Fruit fly (Drosophila melanogaster) whole organism, embryonic: ENCODE data around the gene kay.

ENCODE experiments used
- Atf6 ChIP-seq: fragments of 200-800 bp; sonication (Bioruptor generic); IDR thresholded peaks from 2 replicates; pipeline ENCODE4 v1.3.6; 2022; ENCODE audit warnings: missing biosample characterization, missing genetic modification characterization
- C15 ChIP-seq: fragments of 200-800 bp; sonication (Bioruptor generic); IDR thresholded peaks from 3 replicates; pipeline ENCODE4 v1.3.6; 2022; ENCODE audit warnings: missing biosample characterization, missing genetic modification characterization
- CG13287 ChIP-seq: fragments of 200-800 bp; sonication (Bioruptor generic); IDR thresholded peaks from 2 replicates; pipeline ENCODE4 v1.3.6; 2022; ENCODE audit warnings: missing biosample characterization, missing genetic modification characterization; ENCODE audit not compliant: partially characterized antibody
- CG1603 ChIP-seq: fragments of 200-800 bp; sonication (Bioruptor generic); optimal IDR thresholded peaks from 2 replicates; lab custom pipeline; 2019; ENCODE audit warnings: missing biosample characterization, mild to moderate bottlenecking, missing genetic modification characterization, moderate library complexity
- CG16779 ChIP-seq: fragments of 200-800 bp; sonication (Bioruptor generic); IDR thresholded peaks from 2 replicates; pipeline ENCODE4 v1.3.6; 2022; ENCODE audit warnings: missing biosample characterization, missing genetic modification characterization
- CG18764 ChIP-seq: fragments of 200-800 bp; sonication (Bioruptor generic); optimal IDR thresholded peaks from 3 replicates; lab custom pipeline; 2016; ENCODE audit warnings: missing biosample characterization, missing genetic modification characterization
- CG2678 ChIP-seq: fragments of 200-800 bp; sonication (Bioruptor generic); optimal IDR thresholded peaks from 3 replicates; lab custom pipeline; 2019; ENCODE audit warnings: missing biosample characterization, mild to moderate bottlenecking, missing genetic modification characterization, moderate library complexity
- CG2889 ChIP-seq: fragments of 200-800 bp; sonication (Bioruptor generic); IDR thresholded peaks from 3 replicates; pipeline ENCODE4 v1.3.6; 2022; ENCODE audit warnings: missing biosample characterization, missing genetic modification characterization
- CG30403 ChIP-seq: fragments of 200-800 bp; sonication (Bioruptor generic); optimal IDR thresholded peaks from 3 replicates; lab custom pipeline; 2016; ENCODE audit warnings: missing biosample characterization, missing genetic modification characterization
- CG31224 ChIP-seq: fragments of 200-800 bp; sonication (Bioruptor generic); IDR thresholded peaks from 2 replicates; pipeline ENCODE4 v1.3.6; 2022; ENCODE audit warnings: missing biosample characterization, missing genetic modification characterization
- CG31388 ChIP-seq: fragments of 200-800 bp; sonication (Bioruptor generic); optimal IDR thresholded peaks from 2 replicates; lab custom pipeline; 2016; ENCODE audit warnings: missing biosample characterization, missing genetic modification characterization
- CG3838 ChIP-seq: fragments of 200-800 bp; sonication (Bioruptor generic); optimal IDR thresholded peaks from 3 replicates; lab custom pipeline; 2016; ENCODE audit warnings: missing biosample characterization, missing genetic modification characterization
- CG4707 ChIP-seq: fragments of 200-800 bp; sonication (Bioruptor generic); optimal IDR thresholded peaks from 2 replicates; lab custom pipeline; 2018; ENCODE audit warnings: missing biosample characterization, mild to moderate bottlenecking, missing genetic modification characterization, moderate library complexity
- CG5180 ChIP-seq: fragments of 200-800 bp; sonication (Bioruptor generic); optimal IDR thresholded peaks from 3 replicates; lab custom pipeline; 2017; ENCODE audit warnings: missing biosample characterization, missing genetic modification characterization, mild to moderate bottlenecking, moderate library complexity, missing genetic modification reagents
- CG6854 ChIP-seq: fragments of 200-800 bp; sonication (Bioruptor generic); optimal IDR thresholded peaks from 3 replicates; lab custom pipeline; 2017; ENCODE audit warnings: missing biosample characterization, mild to moderate bottlenecking, missing genetic modification characterization
- CG7839 ChIP-seq: fragments of 200-800 bp; sonication (Bioruptor generic); optimal IDR thresholded peaks from 3 replicates; lab custom pipeline; 2018; ENCODE audit warnings: missing biosample characterization, mild to moderate bottlenecking, missing genetic modification characterization, moderate library complexity
- CG8359 ChIP-seq: fragments of 200-800 bp; sonication (Bioruptor generic); optimal IDR thresholded peaks from 2 replicates; lab custom pipeline; 2017; ENCODE audit warnings: missing biosample characterization, mild to moderate bottlenecking, missing genetic modification characterization, borderline replicate concordance
- CG9797 ChIP-seq: fragments of 200-800 bp; sonication (Bioruptor generic); optimal IDR thresholded peaks from 3 replicates; lab custom pipeline; 2018; ENCODE audit warnings: missing biosample characterization, mild to moderate bottlenecking, missing genetic modification characterization
- Deaf1 ChIP-seq: fragments of 200-800 bp; optimal IDR thresholded peaks from 3 replicates; lab custom pipeline; 2019; ENCODE audit warnings: missing biosample characterization, mild to moderate bottlenecking, missing genetic modification characterization, moderate library complexity
- Dip3 ChIP-seq: fragments of 200-800 bp; sonication (Bioruptor generic); optimal IDR thresholded peaks from 3 replicates; lab custom pipeline; 2016; ENCODE audit warnings: missing biosample characterization, missing genetic modification characterization
- Dp ChIP-seq: fragments of 200-800 bp; sonication (Bioruptor generic); optimal IDR thresholded peaks from 2 replicates; lab custom pipeline; 2018; ENCODE audit warnings: missing biosample characterization, mild to moderate bottlenecking, missing genetic modification characterization, moderate library complexity
- Elba2 ChIP-seq: fragments of 200-800 bp; sonication (Bioruptor generic); optimal IDR thresholded peaks from 3 replicates; lab custom pipeline; 2016; ENCODE audit warnings: missing biosample characterization, missing genetic modification characterization
- Ets97D ChIP-seq: fragments of 200-800 bp; sonication (Bioruptor generic); optimal IDR thresholded peaks from 3 replicates; lab custom pipeline; 2016; ENCODE audit warnings: missing biosample characterization, missing genetic modification characterization
- GATAe ChIP-seq: fragments of 200-800 bp; sonication (Bioruptor generic); conservative IDR thresholded peaks from 2 replicates; pipeline ENCODE4 v1.3.6; 2022; ENCODE audit warnings: missing biosample characterization, missing genetic modification characterization
- Hand ChIP-seq: fragments of 200-800 bp; sonication (Bioruptor generic); optimal IDR thresholded peaks from 2 replicates; lab custom pipeline; 2017; ENCODE audit warnings: mild to moderate bottlenecking, missing biosample characterization, missing genetic modification reagents, missing genetic modification characterization
- Hr78 ChIP-seq, 2 experiments: fragments of 200-800 bp in 1 of 2; fragments of >200 bp in 1 of 2; sonication (Bioruptor generic) in 1 of 2; optimal IDR thresholded peaks; 2 replicates each; lab custom pipeline; 2017 to 2019; ENCODE audit warnings: missing biosample characterization in 2 of 2, missing genetic modification characterization in 2 of 2, mild to moderate bottlenecking in 1 of 2, moderate library complexity in 1 of 2
- Mad ChIP-seq: fragments of 200-800 bp; sonication (Bioruptor generic); optimal IDR thresholded peaks from 2 replicates; lab custom pipeline; 2016; ENCODE audit warnings: missing biosample characterization, missing genetic modification characterization
- Med ChIP-seq: fragments of 200-800 bp; sonication (Bioruptor generic); peaks from one replicate; lab custom pipeline; 2016; ENCODE audit warnings: missing biosample characterization, missing genetic modification characterization, mild to moderate bottlenecking, inconsistent platforms, moderate library complexity
- Nf-YC ChIP-seq: fragments of 200-800 bp; optimal IDR thresholded peaks from 3 replicates; lab custom pipeline; 2019; ENCODE audit warnings: missing biosample characterization, mild to moderate bottlenecking, missing genetic modification characterization, moderate library complexity
- Ravus ChIP-seq: fragments of 200-800 bp; sonication (Bioruptor generic); IDR thresholded peaks from 2 replicates; pipeline ENCODE4 v1.3.6; 2022; ENCODE audit warnings: missing biosample characterization, missing genetic modification characterization
- Side ChIP-seq: fragments of 200-800 bp; sonication (Bioruptor generic); optimal IDR thresholded peaks from 2 replicates; lab custom pipeline; 2016; ENCODE audit warnings: missing biosample characterization, missing genetic modification characterization
- Sry-β ChIP-seq: fragments of 200-800 bp; sonication (Bioruptor generic); optimal IDR thresholded peaks from 2 replicates; lab custom pipeline; 2018; ENCODE audit warnings: missing biosample characterization, mild to moderate bottlenecking, missing genetic modification characterization, moderate library complexity
- Sry-δ ChIP-seq: fragments of 200-800 bp; sonication (Bioruptor generic); optimal IDR thresholded peaks from 2 replicates; lab custom pipeline; 2016; ENCODE audit warnings: missing biosample characterization, missing genetic modification characterization
- TFAM ChIP-seq: fragments of 200-800 bp; sonication (Bioruptor generic); optimal IDR thresholded peaks from 2 replicates; lab custom pipeline; 2017; ENCODE audit warnings: missing biosample characterization, missing genetic modification characterization, inconsistent platforms
- ap ChIP-seq: fragments of 200-800 bp; sonication (Bioruptor generic); IDR thresholded peaks from 2 replicates; pipeline ENCODE4 v1.3.6; 2022; ENCODE audit warnings: missing biosample characterization, missing genetic modification characterization
- ara ChIP-seq: fragments of 200-800 bp; sonication (Bioruptor generic); IDR thresholded peaks from 2 replicates; pipeline ENCODE4 v1.3.6; 2022; ENCODE audit warnings: missing biosample characterization, missing genetic modification characterization
- chinmo ChIP-seq: fragments of 200-800 bp; sonication (Bioruptor generic); IDR thresholded peaks from 4 replicates; pipeline ENCODE4 v1.3.6; 2022; ENCODE audit warnings: missing biosample characterization, missing genetic modification characterization; ENCODE audit not compliant: partially characterized antibody
- chm ChIP-seq: fragments of 200-800 bp; sonication (Bioruptor generic); IDR thresholded peaks from 2 replicates; pipeline ENCODE4 v1.3.6; 2022; ENCODE audit warnings: missing biosample characterization, missing genetic modification characterization
- chn ChIP-seq: fragments of 200-800 bp; sonication (Bioruptor generic); optimal IDR thresholded peaks from 2 replicates; lab custom pipeline; 2016; ENCODE audit warnings: missing biosample characterization, missing genetic modification characterization
- crp ChIP-seq, 2 experiments: fragments of 200-800 bp; sonication (Bioruptor generic); optimal IDR thresholded peaks; 2 replicates in 1 of 2; 3 replicates in 1 of 2; lab custom pipeline; 2017; ENCODE audit warnings: missing biosample characterization in 2 of 2, missing genetic modification characterization in 2 of 2, mild to moderate bottlenecking in 1 of 2, moderate library complexity in 1 of 2
- emc ChIP-seq: fragments of 200-800 bp; sonication (Bioruptor generic); optimal IDR thresholded peaks from 2 replicates; lab custom pipeline; 2016; ENCODE audit warnings: missing biosample characterization, missing genetic modification characterization
- her ChIP-seq: fragments of 200-800 bp; sonication (Bioruptor generic); optimal IDR thresholded peaks from 2 replicates; lab custom pipeline; 2016; ENCODE audit warnings: missing biosample characterization, missing genetic modification characterization
- ind ChIP-seq: fragments of 200-800 bp; sonication (Bioruptor generic); optimal IDR thresholded peaks from 3 replicates; lab custom pipeline; 2016; ENCODE audit warnings: missing biosample characterization, missing genetic modification characterization
- jumu ChIP-seq: fragments of 200-800 bp; sonication (Bioruptor generic); optimal IDR thresholded peaks from 3 replicates; lab custom pipeline; 2016; ENCODE audit warnings: missing biosample characterization, missing genetic modification characterization
- klu ChIP-seq: fragments of 200-800 bp; sonication (Bioruptor generic); IDR thresholded peaks from 2 replicates; pipeline ENCODE4 v1.3.6; 2022; ENCODE audit warnings: missing biosample characterization, missing genetic modification characterization
- mld ChIP-seq: fragments of 200-800 bp; sonication (Bioruptor generic); IDR thresholded peaks from 3 replicates; pipeline ENCODE4 v1.3.6; 2022; ENCODE audit warnings: missing biosample characterization, missing genetic modification characterization; ENCODE audit not compliant: partially characterized antibody
- pum ChIP-seq: fragments of 200-800 bp; sonication (Bioruptor generic); optimal IDR thresholded peaks from 2 replicates; lab custom pipeline; 2016; ENCODE audit warnings: missing biosample characterization, missing genetic modification characterization
- sisA ChIP-seq: fragments of 200-800 bp; sonication (Bioruptor generic); IDR thresholded peaks from 2 replicates; pipeline ENCODE4 v1.3.6; 2022; ENCODE audit warnings: missing biosample characterization, missing genetic modification characterization
- zen2 ChIP-seq: fragments of 200-800 bp; sonication (Bioruptor generic); IDR thresholded peaks from 3 replicates; pipeline ENCODE4 v1.3.6; 2022; ENCODE audit warnings: missing biosample characterization, missing genetic modification characterization; ENCODE audit not compliant: partially characterized antibody

Gene kay

dm6 chr3R:29774360-29775193, 8.8 kb downstream of the kay start (continued):
- TF ChIP-seq Sry-δ (GFP tag; lab: Kevin White, UChicago) (no peak), CG2889 (GFP tag; lab: Robert Waterston, UW) (no peak), mld (GFP tag; lab: Robert Waterston, UW) (peak; percentile 30; the same call in 1 of the 3 replicates), zen2 (GFP tag; lab: Robert Waterston, UW) (peak; percentile 83; the same call in 2 of the 3 replicates), CG9797 (GFP tag; lab: Kevin White, UChicago) (no peak), GATAe (GFP tag; lab: Robert Waterston, UW) (no peak), klu (GFP tag; lab: Robert Waterston, UW) (no peak), Med (no peak), CG7839 (tag; lab: Kevin White, UChicago) (no peak), chm (GFP tag; lab: Robert Waterston, UW) (peak; percentile 65), ara (GFP tag; lab: Robert Waterston, UW) (no peak), TFAM (GFP tag; lab: Kevin White, UChicago) (no peak), CG8359 (GFP tag; lab: Kevin White, UChicago) (peak; percentile 20), sisA (no peak), Atf6 (GFP tag; lab: Robert Waterston, UW) (no peak), ap (GFP tag; lab: Robert Waterston, UW) (no peak), chinmo (GFP tag; lab: Robert Waterston, UW) (peak; percentile 97), jumu (no peak), Side (GFP tag; lab: Kevin White, UChicago) (no peak), CG5180 (GFP tag; lab: Kevin White, UChicago) (no peak), CG2678 (tag; lab: Kevin White, UChicago) (no peak), C15 (no peak), CG1603 (no peak), Hr78 (GFP tag; optimal IDR thresholded peaks at IDR 0.05; lab: Kevin White, UChicago) (no peak), Nf-YC (tag; lab: Kevin White, UChicago) (no peak), CG30403 (GFP tag; lab: Kevin White, UChicago) (no peak), Ets97D (GFP tag; lab: Kevin White, UChicago) (no peak), CG16779 (no peak), CG6854 (peak; percentile 53), CG31388 (GFP tag; lab: Kevin White, UChicago) (no peak), CG4707 (GFP tag; lab: Kevin White, UChicago) (peak; percentile 22), chn (GFP tag; lab: Kevin White, UChicago) (no peak), pum (GFP tag; lab: Kevin White, UChicago) (no peak), ind (GFP tag; lab: Kevin White, UChicago) (no peak), Hand (GFP tag; lab: Kevin White, UChicago) (no peak), Deaf1 (tag; lab: Kevin White, UChicago) (no peak), her (GFP tag; lab: Kevin White, UChicago) (no peak), crp (GFP tag; optimal IDR thresholded peaks at IDR 0.05; lab: Kevin White, UChicago) (no peak), Dp (GFP tag; lab: Kevin White, UChicago) (no peak), CG3838 (no peak), emc (GFP tag; lab: Kevin White, UChicago) (no peak), CG18764 (GFP tag; lab: Kevin White, UChicago) (no peak), CG31224 (GFP tag; lab: Robert Waterston, UW) (no peak), Mad (GFP tag; lab: Kevin White, UChicago) (no peak), CG13287 (peak; percentile 50; the same call in 1 of the 2 replicates), Sry-β (GFP tag; lab: Kevin White, UChicago) (no peak), Ravus (no peak), Elba2 (GFP tag; lab: Kevin White, UChicago) (peak; percentile 91), Dip3 (GFP tag; lab: Kevin White, UChicago) (no peak)
